Fruit fly (Drosophila melanogaster) whole organism, larva: ENCODE measurements around the gene mal.

ENCODE experiments used
- noc ChIP-seq: fragments of 200-800 bp; sonication (Bioruptor generic); optimal IDR thresholded peaks from 3 replicates; lab custom pipeline; 2019; ENCODE audit warnings: missing biosample characterization, mild to moderate bottlenecking, missing genetic modification characterization, moderate library complexity

mal gene

DNA sequence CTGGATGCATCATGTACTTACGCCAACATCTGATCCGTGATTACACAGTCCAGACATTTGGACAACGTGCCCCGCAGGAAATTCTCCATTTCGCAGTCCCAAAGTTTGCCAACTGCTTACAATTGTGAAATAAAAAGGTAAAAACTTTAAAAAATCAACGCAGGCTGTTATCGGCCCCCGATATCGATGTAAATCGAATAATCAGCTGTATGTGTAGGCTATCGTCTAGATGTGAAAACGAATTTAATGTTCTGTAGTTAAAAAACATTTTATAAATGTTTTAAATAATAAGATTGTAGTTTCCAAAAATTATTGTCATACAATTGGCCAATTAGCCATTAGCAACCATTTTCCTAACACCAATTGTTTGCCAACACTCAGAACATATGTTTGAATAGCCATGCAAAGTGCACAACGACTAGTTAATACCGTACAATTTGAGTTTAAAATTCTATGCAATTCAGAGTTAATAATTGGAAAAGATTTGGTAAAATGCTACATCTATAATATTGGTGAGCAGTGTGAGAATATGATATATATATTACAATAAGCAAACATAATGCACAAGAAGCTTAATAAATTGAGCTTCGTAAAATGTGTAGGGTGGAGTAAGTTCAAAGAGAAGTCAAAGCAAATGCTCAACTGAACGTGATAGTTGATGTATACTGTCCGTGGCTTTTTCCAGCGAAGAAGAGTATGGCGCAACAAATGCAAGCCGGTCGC, at the start of gene mal, which contains the start of gene CG11710:
TSS of gene mal (plus strand) at position 194 of the 723 bp plus-strand sequence.
TSS of gene CG11710 (minus strand) at position 192 of the 723 bp plus-strand sequence.
- peak; percentile 84 for TF ChIP-seq noc (tag; lab: Kevin White, UChicago)

DNA sequence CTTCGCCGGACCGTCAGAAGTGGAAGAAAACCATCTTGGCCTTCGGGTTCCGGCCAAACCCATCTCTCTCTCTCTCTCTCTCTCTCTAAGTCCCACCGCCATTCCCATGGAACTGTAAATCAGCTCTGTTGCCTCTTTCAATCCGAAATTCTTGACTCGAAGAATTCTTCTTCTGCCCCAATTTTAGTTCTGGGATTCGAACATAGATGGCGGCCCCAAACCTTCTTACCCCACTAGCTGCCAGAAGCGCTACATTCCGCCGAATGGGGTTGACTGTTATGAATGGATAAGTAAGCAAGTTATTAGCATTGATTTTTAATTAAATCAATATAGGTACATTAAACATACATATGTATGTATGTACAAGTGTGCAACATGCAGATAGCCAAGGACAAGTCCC, 43.6 kb upstream of the mal start:
- TF ChIP-seq noc (tag; lab: Kevin White, UChicago): no peak

DNA sequence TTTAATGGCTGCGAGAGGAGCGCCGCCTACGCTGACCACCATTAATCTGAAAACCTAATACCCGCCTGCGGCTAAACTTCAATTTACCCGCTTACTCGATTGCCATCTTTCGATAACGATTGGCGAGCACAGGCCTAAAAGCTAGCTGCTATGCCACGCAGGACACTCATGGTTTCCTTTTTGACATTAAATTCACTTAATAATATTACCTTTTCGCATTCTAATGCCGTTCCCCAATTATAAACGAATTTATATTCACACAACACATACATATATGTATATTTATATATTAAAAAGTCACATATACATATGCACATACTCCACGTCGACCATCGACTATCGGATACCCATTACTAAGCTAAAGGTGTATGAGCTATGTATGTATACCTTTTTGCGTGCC, 39.8 kb upstream of the mal start:
- TF ChIP-seq noc (tag; lab: Kevin White, UChicago): no peak

DNA sequence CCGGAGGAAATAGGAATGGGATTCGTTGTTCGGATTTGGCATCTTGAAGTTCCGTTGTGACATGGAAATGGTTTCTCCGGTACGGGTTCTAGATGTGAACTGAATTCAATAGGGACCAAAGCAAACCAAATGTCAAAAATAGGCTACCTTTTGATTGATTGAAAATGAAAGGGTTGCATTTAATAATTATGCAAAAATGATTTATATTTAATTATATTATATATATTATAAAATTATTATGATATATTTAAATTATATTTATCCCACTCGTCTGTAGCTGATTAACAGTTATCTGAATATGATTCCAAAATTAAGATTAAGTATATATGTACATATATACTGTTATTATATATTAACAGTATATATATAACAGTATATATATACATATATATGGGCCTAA, 38.8 kb upstream of the mal start, which contains the start of gene jb:
TSS of gene jb (minus strand) at position 101 of the 400 bp plus-strand sequence.
- TF ChIP-seq noc (tag; lab: Kevin White, UChicago): no peak

DNA sequence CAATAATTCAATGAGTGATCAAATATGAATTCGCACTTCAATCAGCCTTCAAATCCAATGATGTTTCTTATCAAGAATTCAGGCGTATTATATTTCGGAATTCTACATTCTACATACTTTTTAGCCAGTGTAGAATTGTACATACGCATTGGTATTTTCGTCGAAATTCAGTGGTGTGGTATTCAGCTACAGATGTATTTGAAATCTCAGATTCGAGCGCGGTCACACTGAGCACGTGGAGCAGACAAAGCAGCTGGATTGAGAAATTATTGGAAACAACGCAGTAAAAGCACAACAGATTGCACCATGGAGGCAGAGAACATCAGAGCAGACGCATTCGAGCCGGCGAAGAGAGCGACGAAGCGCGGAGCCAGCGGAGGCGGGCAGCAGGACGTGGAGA, 38.2 kb upstream of the mal start:
- no peak for TF ChIP-seq noc (tag; lab: Kevin White, UChicago)

DNA sequence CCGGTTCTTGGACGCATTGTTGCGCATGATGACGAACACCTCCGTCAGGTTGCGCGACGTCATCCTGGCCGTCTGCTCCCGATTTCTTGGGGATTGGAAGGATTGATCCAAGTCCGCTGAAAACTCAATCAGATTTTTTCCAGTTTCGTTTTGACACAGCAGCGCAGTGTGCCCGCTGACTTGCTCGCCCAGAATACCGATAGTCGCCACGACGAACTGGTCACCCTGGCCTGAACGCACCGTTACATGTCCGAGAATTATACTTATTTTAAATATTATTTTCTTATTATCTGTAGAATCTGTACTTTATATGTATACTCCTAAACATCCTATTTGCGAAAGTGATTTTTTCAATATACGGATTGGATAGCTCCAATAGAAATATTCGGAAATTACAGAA, 35.9 kb upstream of the mal start, which contains the start of gene Syx16:
TSS of gene Syx16 (minus strand) at position 172 of the 400 bp plus-strand sequence.
- no peak for TF ChIP-seq noc (tag; lab: Kevin White, UChicago)

DNA sequence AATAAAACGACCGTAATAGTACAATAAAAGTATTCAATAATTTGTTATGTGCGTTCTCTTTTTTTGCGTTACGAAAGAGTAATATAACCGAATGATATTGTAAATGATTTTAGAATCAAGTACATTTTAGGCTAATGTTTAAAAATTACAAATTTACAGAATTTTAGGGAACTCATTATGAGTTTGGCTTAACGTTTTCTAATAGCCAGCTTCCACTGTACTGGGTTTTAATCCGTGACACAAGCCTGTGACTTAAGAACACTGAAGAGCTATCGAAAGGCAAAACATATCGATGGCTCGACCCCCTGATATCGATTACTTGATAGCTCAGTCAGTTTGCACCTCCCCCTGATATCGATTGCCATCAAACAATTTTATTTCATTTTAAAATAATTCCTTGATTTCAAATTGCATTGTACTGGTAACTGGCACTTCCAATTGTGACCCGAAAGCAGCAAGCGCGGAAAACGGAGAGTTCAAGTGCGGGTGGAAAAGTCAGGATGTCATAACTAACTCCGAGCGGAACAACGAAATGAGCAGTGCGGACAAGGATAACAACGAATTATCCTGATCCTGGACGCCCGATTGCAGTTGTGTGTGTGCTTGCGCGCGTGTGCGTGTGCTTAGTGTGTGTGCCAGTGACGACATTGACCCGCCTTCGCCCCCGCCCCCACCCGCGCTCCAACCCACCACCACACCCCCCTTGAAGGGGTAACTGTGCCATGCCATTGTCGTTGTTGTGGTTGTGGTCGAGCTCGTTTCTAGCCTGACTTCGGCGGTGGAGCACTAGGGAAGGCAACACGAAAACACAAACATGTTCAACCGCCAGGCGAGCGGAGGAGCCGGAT, 35.2 kb upstream of the mal start, which contains the start of gene HERC2:
TSS of gene HERC2 (plus strand) at position 330 of the 848 bp plus-strand sequence.
- TF ChIP-seq noc (tag; lab: Kevin White, UChicago): no peak

DNA sequence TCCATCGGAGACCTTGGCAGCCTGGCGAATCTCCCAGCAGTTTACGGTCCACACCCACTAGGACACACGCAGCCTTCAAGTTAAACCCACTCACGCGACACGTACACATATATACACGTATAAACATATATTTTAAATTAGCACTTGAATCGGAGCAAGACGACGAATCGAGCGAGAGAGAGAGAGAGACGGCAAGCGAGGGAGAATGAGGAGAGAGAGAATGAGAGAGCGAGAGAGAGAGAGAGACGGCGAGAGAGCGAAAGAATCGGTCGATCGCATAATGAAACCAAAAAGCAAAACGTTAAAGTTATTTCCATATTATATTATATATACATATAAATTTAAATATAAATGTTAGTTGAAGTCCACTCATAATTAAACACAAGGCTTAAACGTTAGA, 17.8 kb upstream of the mal start:
- TF ChIP-seq noc (tag; lab: Kevin White, UChicago): no peak

DNA sequence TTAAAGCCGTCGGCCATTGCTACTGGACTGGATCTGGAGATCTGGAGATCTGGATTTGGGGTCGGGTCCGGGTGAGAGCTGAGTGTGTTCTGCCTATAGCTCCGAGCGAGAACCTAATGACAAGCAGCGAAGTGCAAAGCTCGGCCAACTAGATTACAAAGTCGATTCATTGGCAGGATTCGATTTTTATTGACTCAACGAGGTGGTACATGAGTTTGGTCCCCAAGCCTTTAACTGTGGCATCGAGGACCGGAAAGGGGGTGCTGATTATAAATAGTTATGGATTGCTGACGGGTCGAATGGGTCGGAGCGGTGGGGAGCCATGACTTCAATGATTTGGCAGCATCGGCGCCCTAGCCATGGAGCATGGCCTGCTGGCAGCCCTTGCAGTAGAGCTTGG, 16.0 kb upstream of the mal start, which contains the start of gene CG15459:
TSS of gene CG15459 (minus strand) at position 101 of the 400 bp plus-strand sequence.
- TF ChIP-seq noc (tag; lab: Kevin White, UChicago): no peak

DNA sequence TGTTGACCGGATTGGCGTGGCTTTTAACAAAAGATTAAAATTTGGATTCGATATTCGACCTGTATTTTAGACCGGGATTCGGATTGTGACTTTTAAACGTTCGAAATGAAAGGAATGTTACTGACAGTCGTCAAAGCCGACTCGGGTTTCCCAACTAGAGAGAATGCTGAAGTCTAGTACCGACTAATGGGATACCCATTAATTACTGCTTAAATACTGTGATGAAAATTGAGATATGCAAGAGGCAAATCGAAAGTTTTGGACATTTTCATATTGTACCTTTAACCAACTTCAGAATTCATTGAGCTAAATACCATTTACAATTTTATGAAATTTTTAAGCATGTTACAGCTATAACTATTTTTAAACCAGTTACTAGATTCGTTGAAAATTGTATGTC, 15.4 kb upstream of the mal start, which contains the start of gene CG15458:
TSS of gene CG15458 (minus strand) at position 101 of the 400 bp plus-strand sequence.
- no peak for TF ChIP-seq noc (tag; lab: Kevin White, UChicago)

DNA sequence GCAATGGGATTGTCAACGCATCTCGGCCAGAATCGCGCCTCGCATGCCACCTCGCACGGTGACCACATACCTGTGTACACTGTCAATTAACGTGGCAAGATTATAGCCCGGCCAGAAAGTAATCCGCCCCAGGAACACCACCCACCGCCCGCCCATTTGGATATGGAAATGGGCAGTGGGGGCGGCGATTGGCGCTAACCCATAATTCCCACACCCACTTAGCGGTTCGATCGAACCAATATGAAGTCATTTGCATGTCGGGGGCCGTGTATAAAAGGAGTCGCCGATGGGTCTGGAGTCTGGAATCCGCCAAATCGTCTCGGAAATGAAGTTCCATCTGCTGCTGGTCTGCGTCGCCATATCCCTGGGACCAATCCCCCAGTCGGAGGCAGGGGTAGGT, 14.0 kb upstream of the mal start, which contains the start of gene Obp19a:
TSS of gene Obp19a (plus strand) at position 301 of the 400 bp plus-strand sequence.
- TF ChIP-seq noc (tag; lab: Kevin White, UChicago): no peak

DNA sequence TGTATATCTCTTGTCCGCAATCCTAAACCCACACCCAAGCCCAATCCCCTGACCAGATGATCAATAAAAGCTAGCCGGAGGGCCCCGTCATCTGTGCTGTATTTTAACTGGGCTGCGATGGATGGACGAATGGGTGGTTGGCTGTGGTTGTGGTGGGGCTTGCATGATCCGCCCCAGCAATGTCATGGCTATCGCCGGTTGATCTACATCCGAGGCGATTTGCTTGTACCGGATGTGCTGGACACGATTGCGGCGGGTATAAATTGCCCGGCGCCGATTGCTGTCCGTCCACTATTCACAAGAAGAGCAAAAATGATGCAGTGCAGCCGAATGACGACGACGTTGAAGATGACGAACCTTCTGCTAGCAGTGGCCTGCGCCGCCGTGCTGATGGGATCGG, 13.0 kb upstream of the mal start, which contains the start of gene Obp19b:
TSS of gene Obp19b (plus strand) at position 301 of the 400 bp plus-strand sequence.
- TF ChIP-seq noc (tag; lab: Kevin White, UChicago): no peak

DNA sequence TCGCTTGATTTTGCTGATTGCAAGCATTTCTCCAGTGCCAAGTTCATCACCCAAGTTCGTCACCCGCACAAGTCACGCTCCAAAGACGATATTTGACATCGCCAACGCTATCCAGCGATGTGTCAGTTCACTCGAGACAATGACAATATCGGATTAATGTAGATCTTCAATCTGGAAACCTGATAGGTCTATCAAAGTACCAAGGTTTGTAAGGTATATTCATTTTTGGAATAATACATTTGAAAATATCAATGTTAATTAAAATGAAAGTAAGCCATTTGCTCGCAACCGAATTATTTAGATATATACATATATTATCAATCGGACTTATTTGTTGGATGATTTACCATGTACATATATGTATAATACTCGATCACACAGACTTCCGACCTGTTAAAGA, 10.6 kb upstream of the mal start, which contains the start of gene Obp19c:
TSS of gene Obp19c (minus strand) at position 101 of the 400 bp plus-strand sequence.
- no peak for TF ChIP-seq noc (tag; lab: Kevin White, UChicago)

DNA sequence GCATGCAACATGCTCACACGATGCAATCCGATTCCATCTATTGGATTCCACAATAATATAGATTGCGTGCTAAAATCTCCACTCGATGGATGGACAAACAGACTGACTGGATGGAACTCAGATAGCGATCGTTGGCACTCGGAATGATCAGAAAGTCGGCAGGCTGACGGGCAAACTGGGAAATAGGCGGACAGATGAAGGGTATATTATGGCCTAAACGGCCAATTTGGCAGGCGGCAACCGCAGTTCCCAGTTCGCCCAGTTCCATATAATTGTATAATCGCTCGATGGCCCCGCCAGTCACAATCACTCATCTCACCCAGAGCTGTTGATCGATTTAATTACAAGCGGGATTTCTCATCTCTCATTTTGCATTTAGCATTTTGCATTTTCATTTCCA, 10.2 kb upstream of the mal start, which contains the start of gene Obp19d:
TSS of gene Obp19d (plus strand) at position 301 of the 400 bp plus-strand sequence.
- no peak for TF ChIP-seq noc (tag; lab: Kevin White, UChicago)

DNA sequence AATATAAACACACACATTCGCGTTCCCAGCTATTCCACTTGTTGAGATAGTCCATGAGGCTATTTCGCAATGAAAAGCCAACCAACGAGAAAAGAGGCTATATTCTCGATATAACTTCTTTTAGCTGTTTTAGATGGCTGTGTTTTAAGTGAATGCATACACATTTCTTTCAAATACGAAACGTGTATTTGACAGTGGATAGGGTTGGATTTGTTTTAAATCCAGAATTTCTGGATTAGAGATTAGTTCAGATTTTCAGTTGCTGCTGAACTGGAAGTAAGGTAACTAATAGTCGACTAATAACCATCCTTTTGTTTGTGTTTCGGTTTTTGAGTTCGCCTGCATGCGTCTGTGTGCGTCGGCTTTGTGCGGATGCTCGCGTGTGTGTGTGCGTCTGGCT, 6.3 kb upstream of the mal start:
- TF ChIP-seq noc (tag; lab: Kevin White, UChicago): no peak

DNA sequence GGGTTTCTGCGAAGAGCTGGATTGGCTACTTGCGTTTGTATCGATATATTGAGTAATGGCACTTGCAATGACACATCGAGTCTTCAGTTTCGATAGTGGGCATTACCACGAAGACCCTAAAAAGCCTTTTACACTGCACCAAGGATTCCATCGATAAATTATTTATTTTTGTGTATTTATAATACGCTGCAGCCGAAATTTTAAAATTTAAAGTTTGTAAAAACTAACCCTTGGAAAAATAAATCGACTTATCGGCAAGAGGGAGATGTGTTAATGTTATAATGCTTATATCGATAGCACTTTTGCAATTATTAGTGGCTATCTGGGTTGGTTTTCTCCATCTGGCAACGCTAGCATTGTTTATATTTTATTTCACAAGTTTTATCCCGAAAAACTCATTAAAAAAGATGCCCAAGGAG, 5.7 kb upstream of the mal start, which contains the start of the genes Pp4-19C and cactin:
TSS of gene Pp4-19C (minus strand) at position 256 of the 419 bp plus-strand sequence.
TSS of gene cactin (plus strand) at position 323 of the 419 bp plus-strand sequence.
- no peak for TF ChIP-seq noc (tag; lab: Kevin White, UChicago)
